Fruit fly (Drosophila melanogaster) whole organism, pupa: ENCODE measurements around the gene Cyp12c1.

Experiments
- CG12605 ChIP-seq: fragments of 200-800 bp; sonication (Bioruptor generic); IDR thresholded peaks from 2 replicates; pipeline ENCODE4 v1.3.6; 2022; ENCODE audit warnings: missing biosample characterization, missing genetic modification characterization
- CG8301 ChIP-seq: fragments of 200-800 bp; sonication (Bioruptor generic); optimal IDR thresholded peaks from 2 replicates; lab custom pipeline; 2018; ENCODE audit warnings: missing biosample characterization, mild to moderate bottlenecking, missing genetic modification characterization
- Snoo ChIP-seq: fragments of 200-800 bp; sonication (Bioruptor generic); optimal IDR thresholded peaks from 3 replicates; lab custom pipeline; 2017; ENCODE audit warnings: missing biosample characterization, mild to moderate bottlenecking, missing genetic modification characterization, inconsistent platforms
- gl ChIP-seq: fragments of 200-800 bp; sonication (Bioruptor generic); optimal IDR thresholded peaks from 2 replicates; lab custom pipeline; 2018; ENCODE audit warnings: missing biosample characterization, mild to moderate bottlenecking, missing genetic modification characterization

- no peak for TF ChIP-seq gl (tag; lab: Kevin White, UChicago)
- no peak for TF ChIP-seq CG8301
- TF ChIP-seq CG12605 (GFP tag; lab: Robert Waterston, UW), result no peak
- TF ChIP-seq Snoo, result no peak
Observed at dm6 chr3L:18638043-18638442, 48.1 kb downstream of the Cyp12c1 start.
